Fruit fly (Drosophila melanogaster) whole organism, prepupa: Measurements from ENCODE around the gene p24-1.

Experiments used
- Blimp-1 ChIP-seq: fragments of 200-800 bp; sonication (Bioruptor generic); optimal IDR thresholded peaks from 3 replicates; lab custom pipeline; 2017; ENCODE audit warnings: missing biosample characterization, missing genetic modification characterization, mild to moderate bottlenecking, moderate library complexity, missing genetic modification reagents
- CG10631 ChIP-seq: fragments of 200-800 bp; sonication (Bioruptor generic); optimal IDR thresholded peaks from 2 replicates; lab custom pipeline; 2016; ENCODE audit warnings: missing biosample characterization, missing genetic modification characterization
- CG11294 ChIP-seq: fragments of 200-800 bp; sonication (Bioruptor generic); IDR thresholded peaks from 2 replicates; pipeline ENCODE4 v1.3.6; 2022; ENCODE audit warnings: missing biosample characterization, missing genetic modification characterization
- CG1621 ChIP-seq: fragments of 200-800 bp; sonication (Bioruptor generic); optimal IDR thresholded peaks from 3 replicates; lab custom pipeline; 2018; ENCODE audit warnings: missing biosample characterization, mild to moderate bottlenecking, missing genetic modification characterization
- CG3032 ChIP-seq: fragments of 200-800 bp; optimal IDR thresholded peaks from 2 replicates; lab custom pipeline; 2019; ENCODE audit warnings: missing biosample characterization, mild to moderate bottlenecking, missing genetic modification characterization, moderate library complexity
- CG32006 ChIP-seq: fragments of 200-800 bp; sonication (Bioruptor generic); optimal IDR thresholded peaks from 3 replicates; lab custom pipeline; 2017; ENCODE audit warnings: missing biosample characterization, mild to moderate bottlenecking, missing genetic modification characterization
- CG34406 ChIP-seq: fragments of 200-800 bp; sonication (Bioruptor generic); optimal IDR thresholded peaks from 3 replicates; lab custom pipeline; 2016; ENCODE audit warnings: missing biosample characterization, missing genetic modification characterization
- CG3919 ChIP-seq: fragments of 200-800 bp; sonication (Bioruptor generic); optimal IDR thresholded peaks from 3 replicates; lab custom pipeline; 2016; ENCODE audit warnings: missing biosample characterization, missing genetic modification characterization
- CG4318 ChIP-seq: fragments of 200-800 bp; sonication (Bioruptor generic); optimal IDR thresholded peaks from 3 replicates; lab custom pipeline; 2017; ENCODE audit warnings: missing biosample characterization, mild to moderate bottlenecking, missing genetic modification characterization
- CG6276 ChIP-seq: fragments of 200-800 bp; sonication (Bioruptor generic); optimal IDR thresholded peaks from 2 replicates; lab custom pipeline; 2017; ENCODE audit warnings: missing biosample characterization, mild to moderate bottlenecking, missing genetic modification characterization
- CG6792 ChIP-seq: fragments of 200-800 bp; sonication (Bioruptor generic); optimal IDR thresholded peaks from 3 replicates; lab custom pipeline; 2016; ENCODE audit warnings: missing biosample characterization, missing genetic modification characterization
- CG6808 ChIP-seq: fragments of 200-800 bp; sonication (Bioruptor generic); optimal IDR thresholded peaks from 3 replicates; lab custom pipeline; 2017; ENCODE audit warnings: missing biosample characterization, missing genetic modification characterization, mild to moderate bottlenecking, moderate library complexity, missing genetic modification reagents
- CG6854 ChIP-seq: fragments of 200-800 bp; sonication (Bioruptor generic); optimal IDR thresholded peaks from 2 replicates; lab custom pipeline; 2017; ENCODE audit warnings: missing biosample characterization, mild to moderate bottlenecking, missing genetic modification characterization
- CG7368 ChIP-seq: fragments of 200-800 bp; sonication (Bioruptor generic); optimal IDR thresholded peaks from 3 replicates; lab custom pipeline; 2016; ENCODE audit warnings: missing biosample characterization, missing genetic modification characterization
- CG8632 ChIP-seq: fragments of 200-800 bp; sonication (Bioruptor generic); optimal IDR thresholded peaks from 3 replicates; lab custom pipeline; 2016; ENCODE audit warnings: missing biosample characterization, missing genetic modification characterization
- CG9139 ChIP-seq: fragments of 200-800 bp; sonication (Bioruptor generic); optimal IDR thresholded peaks from 3 replicates; lab custom pipeline; 2017; ENCODE audit warnings: missing biosample characterization, mild to moderate bottlenecking, missing genetic modification characterization
- Eip78C ChIP-seq: fragments of 200-800 bp; sonication (Bioruptor generic); peaks from one replicate; lab custom pipeline; 2016; ENCODE audit warnings: missing biosample characterization, missing genetic modification characterization
- Eip93F ChIP-seq: fragments of 200-800 bp; sonication (Bioruptor generic); optimal IDR thresholded peaks from 2 replicates; lab custom pipeline; 2016; ENCODE audit warnings: missing biosample characterization, mild to moderate bottlenecking, missing genetic modification characterization
- Ets21C ChIP-seq: fragments of 200-800 bp; sonication (Bioruptor generic); optimal IDR thresholded peaks from 3 replicates; lab custom pipeline; 2016; ENCODE audit warnings: missing biosample characterization, missing genetic modification characterization
- Ets96B ChIP-seq: fragments of 200-800 bp; optimal IDR thresholded peaks from 2 replicates; lab custom pipeline; 2019; ENCODE audit warnings: missing biosample characterization, mild to moderate bottlenecking, missing genetic modification characterization, moderate library complexity
- Gug ChIP-seq: fragments of 200-800 bp; sonication (Bioruptor generic); IDR thresholded peaks from 2 replicates; pipeline ENCODE4 v1.3.6; 2022; ENCODE audit warnings: missing biosample characterization, missing genetic modification characterization
- Lpt ChIP-seq: fragments of 200-800 bp; sonication (Bioruptor generic); optimal IDR thresholded peaks from 3 replicates; lab custom pipeline; 2016; ENCODE audit warnings: missing biosample characterization, missing genetic modification characterization
- OdsH ChIP-seq: fragments of 200-800 bp; sonication (Bioruptor generic); optimal IDR thresholded peaks from 3 replicates; lab custom pipeline; 2016; ENCODE audit warnings: missing biosample characterization, missing genetic modification characterization
- Sox102F ChIP-seq: fragments of 200-800 bp; sonication (Bioruptor generic); optimal IDR thresholded peaks from 2 replicates; lab custom pipeline; 2016; ENCODE audit warnings: missing biosample characterization, mild to moderate bottlenecking, missing genetic modification characterization
- Sox14 ChIP-seq: fragments of 200-800 bp; sonication (Bioruptor generic); optimal IDR thresholded peaks from 3 replicates; lab custom pipeline; 2016; ENCODE audit warnings: missing biosample characterization, missing genetic modification characterization
- Sox15 ChIP-seq: fragments of 200-800 bp; sonication (Bioruptor generic); optimal IDR thresholded peaks from 3 replicates; lab custom pipeline; 2016; ENCODE audit warnings: missing biosample characterization, missing genetic modification characterization
- achi ChIP-seq: fragments of 200-800 bp; sonication (Bioruptor generic); optimal IDR thresholded peaks from 3 replicates; lab custom pipeline; 2016; ENCODE audit warnings: missing biosample characterization, missing genetic modification characterization
- acj6 ChIP-seq: fragments of 200-800 bp; sonication (Bioruptor generic); optimal IDR thresholded peaks from 3 replicates; lab custom pipeline; 2016; ENCODE audit warnings: missing biosample characterization, missing genetic modification characterization
- cyc ChIP-seq: fragments of 200-800 bp; sonication (Bioruptor generic); optimal IDR thresholded peaks from 3 replicates; lab custom pipeline; 2016; ENCODE audit warnings: missing biosample characterization, missing genetic modification characterization
- dsx ChIP-seq: fragments of 200-800 bp; optimal IDR thresholded peaks from 3 replicates; lab custom pipeline; 2019; ENCODE audit warnings: missing biosample characterization, mild to moderate bottlenecking, missing genetic modification characterization, moderate library complexity; ENCODE audit not compliant: poor library complexity, severe bottlenecking
- eg ChIP-seq: fragments of 200-800 bp; sonication (Bioruptor generic); IDR thresholded peaks from 3 replicates; pipeline ENCODE4 v1.3.6; 2022; ENCODE audit warnings: missing biosample characterization, missing genetic modification characterization
- fd59A ChIP-seq: fragments of 200-800 bp; sonication (Bioruptor generic); optimal IDR thresholded peaks from 2 replicates; lab custom pipeline; 2017; ENCODE audit warnings: missing biosample characterization, mild to moderate bottlenecking, missing genetic modification characterization, missing genetic modification reagents
- fd85E ChIP-seq: fragments of 200-800 bp; sonication (Bioruptor generic); optimal IDR thresholded peaks from 3 replicates; lab custom pipeline; 2016; ENCODE audit warnings: missing biosample characterization, missing genetic modification characterization
- fkh ChIP-seq: fragments of 200-800 bp; sonication (Bioruptor generic); optimal IDR thresholded peaks from 3 replicates; lab custom pipeline; 2017; ENCODE audit warnings: missing biosample characterization, mild to moderate bottlenecking, missing genetic modification characterization, moderate library complexity
- pdm3 ChIP-seq: fragments of 200-800 bp; sonication (Bioruptor generic); optimal IDR thresholded peaks from 3 replicates; lab custom pipeline; 2016; ENCODE audit warnings: missing biosample characterization, missing genetic modification characterization
- salr ChIP-seq, 2 experiments: fragments of 200-800 bp; sonication (Bioruptor generic); optimal IDR thresholded peaks; 3 replicates each; lab custom pipeline; 2016 to 2018; ENCODE audit warnings: missing biosample characterization in 2 of 2, missing genetic modification characterization in 2 of 2, mild to moderate bottlenecking in 1 of 2
- spab ChIP-seq: fragments of 200-800 bp; sonication (Bioruptor generic); optimal IDR thresholded peaks from 2 replicates; lab custom pipeline; 2017; ENCODE audit warnings: missing biosample characterization, mild to moderate bottlenecking, missing genetic modification characterization, missing genetic modification reagents
- ss ChIP-seq, 2 experiments: fragments of 200-800 bp; sonication (Bioruptor generic); optimal IDR thresholded peaks; 2 replicates in 1 of 2; 3 replicates in 1 of 2; lab custom pipeline; 2017 to 2018; ENCODE audit warnings: mild to moderate bottlenecking in 2 of 2, missing biosample characterization in 2 of 2, missing genetic modification characterization in 2 of 2, moderate library complexity in 1 of 2
- svp ChIP-seq: fragments of 200-800 bp; sonication (Bioruptor generic); peaks from one replicate; lab custom pipeline; 2016; ENCODE audit warnings: missing biosample characterization, missing genetic modification characterization
- vri ChIP-seq: fragments of 200-800 bp; sonication (Bioruptor generic); optimal IDR thresholded peaks from 3 replicates; lab custom pipeline; 2016; ENCODE audit warnings: missing biosample characterization, mild to moderate bottlenecking, missing genetic modification characterization

The p24-1 gene

dm6 chrX:11815356-11816270 lies 36.7 kb downstream of the p24-1 start:
- TF ChIP-seq eg (GFP tag; lab: Robert Waterston, UW) (0 out of 3 replicates have a peak, but pooled peaks have one; percentile 31), Blimp-1 (peak; percentile 92), Eip78C (GFP tag; lab: Kevin White, UChicago) (peak; percentile 39), CG3032 (tag; lab: Kevin White, UChicago) (no peak), fkh (GFP tag; lab: Kevin White, UChicago) (peak; percentile 15), svp (peak; percentile 66), CG1621 (tag; lab: Kevin White, UChicago) (no peak)

dm6 chrX:11813721-11814161 lies 38.6 kb downstream of the p24-1 start:
- no peak for TF ChIP-seq CG3919 (GFP tag; lab: Kevin White, UChicago)
- TF ChIP-seq fd85E = no peak
- no peak for TF ChIP-seq CG10631
- no peak for TF ChIP-seq CG3032 (tag; lab: Kevin White, UChicago)
- TF ChIP-seq vri = peak; percentile 24
- TF ChIP-seq dsx (GFP tag; lab: Kevin White, UChicago) = no peak
- TF ChIP-seq Gug (GFP tag; lab: Robert Waterston, UW) = no peak
- peak; percentile 51 for TF ChIP-seq Eip78C (GFP tag; lab: Kevin White, UChicago)
- no peak for TF ChIP-seq Sox102F
- no peak for TF ChIP-seq achi (GFP tag; lab: Kevin White, UChicago)
- TF ChIP-seq OdsH = peak; percentile 5
- no peak for TF ChIP-seq salr (GFP tag; optimal IDR thresholded peaks at IDR 0.05; lab: Kevin White, UChicago)
- no peak for TF ChIP-seq Sox15 (GFP tag; lab: Kevin White, UChicago)
- TF ChIP-seq CG6792 (GFP tag; lab: Kevin White, UChicago) = no peak
- TF ChIP-seq Eip93F = no peak
- TF ChIP-seq Lpt (GFP tag; lab: Kevin White, UChicago) = no peak
- TF ChIP-seq CG8632 (GFP tag; lab: Kevin White, UChicago) = no peak
- no peak for TF ChIP-seq Sox14
- TF ChIP-seq Ets21C = no peak
- no peak for TF ChIP-seq fd59A
- TF ChIP-seq pdm3 = no peak
- peak; percentile 97 for TF ChIP-seq svp
- peak; percentile 24 for TF ChIP-seq CG32006 (GFP tag; lab: Kevin White, UChicago)
- TF ChIP-seq CG7368 = no peak
- TF ChIP-seq ss (GFP tag; optimal IDR thresholded peaks at IDR 0.05; lab: Kevin White, UChicago) = peak in 1 of 2 experiments; percentile 44
- TF ChIP-seq, all 60 proteins: peak for 6

- TF ChIP-seq cyc (GFP tag; lab: Kevin White, UChicago) (no peak), fkh (GFP tag; lab: Kevin White, UChicago) (peak; percentile 54), vri (peak; percentile 44)
Observed at dm6 chrX:11812828-11813227, 39.5 kb downstream of the p24-1 start.

dm6 chrX:11806867-11807747 lies 45.2 kb downstream of the p24-1 start, which contains the start of gene Hsc70-3:
Gene Hsc70-3 (minus strand): TSS chrX:11807117.
- TF ChIP-seq Gug (GFP tag; lab: Robert Waterston, UW) (no peak), CG3032 (tag; lab: Kevin White, UChicago) (peak; percentile 13), CG6854 (GFP tag; lab: Kevin White, UChicago) (peak; percentile 63), Lpt (GFP tag; lab: Kevin White, UChicago) (no peak), achi (GFP tag; lab: Kevin White, UChicago) (peak; percentile 11), Sox102F (peak; percentile 42), Eip78C (GFP tag; lab: Kevin White, UChicago) (peak; percentile 81), CG9139 (GFP tag; lab: Kevin White, UChicago) (peak; percentile 21), salr (GFP tag; optimal IDR thresholded peaks at IDR 0.05; lab: Kevin White, UChicago) (no peak), spab (GFP tag; lab: Kevin White, UChicago) (no peak), ss (GFP tag; optimal IDR thresholded peaks at IDR 0.05; lab: Kevin White, UChicago) (peak; percentile 38 to 53), CG6276 (peak; percentile 46), CG6792 (GFP tag; lab: Kevin White, UChicago) (no peak), Sox14 (no peak), CG10631 (peak; percentile 13), svp (peak; percentile 55), CG11294 (GFP tag; lab: Robert Waterston, UW) (no peak), CG34406 (GFP tag; lab: Kevin White, UChicago) (peak; percentile 12), CG6808 (GFP tag; lab: Kevin White, UChicago) (peak; percentile 29), CG4318 (GFP tag; lab: Kevin White, UChicago) (no peak), fkh (GFP tag; lab: Kevin White, UChicago) (peak; percentile 92), CG7368 (no peak), vri (peak; percentile 62), acj6 (GFP tag; lab: Kevin White, UChicago) (no peak), Ets96B (tag; lab: Kevin White, UChicago) (no peak)
